Fruit fly (Drosophila melanogaster): ENCODE measurements around the gene spidey.

DNA sequence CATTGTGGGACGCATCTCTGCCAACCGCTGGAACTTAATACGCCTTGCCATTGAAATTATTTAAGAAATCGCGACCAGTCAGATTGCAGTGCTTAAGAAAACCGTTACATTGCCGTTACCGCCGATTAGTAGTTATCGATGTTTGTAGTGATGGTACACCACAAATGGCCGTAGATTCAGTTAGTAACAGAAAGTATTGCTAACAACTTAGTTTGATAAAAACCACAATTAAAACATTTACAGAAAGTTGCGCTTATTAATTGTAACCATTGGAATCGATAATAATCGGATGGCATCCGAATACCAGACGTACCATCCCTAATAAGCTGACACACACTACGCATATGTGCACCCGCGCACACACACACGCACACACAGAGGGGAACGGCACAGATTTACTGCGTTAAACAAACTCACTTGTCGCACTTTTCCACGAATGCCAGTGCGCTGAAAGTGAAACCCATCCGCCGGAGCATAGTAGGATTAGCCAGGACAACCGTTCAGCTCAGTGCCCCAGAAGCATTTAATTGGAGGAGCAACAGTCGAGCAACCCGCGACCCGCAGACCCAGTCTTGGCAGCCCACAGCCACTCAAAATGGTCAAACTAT lies 11.5 kb downstream of the spidey start, which contains the start of the genes hdm and Ykt6:
- TF ChIP-seq foxo (GFP tag; optimal IDR thresholded peaks at IDR 0.05) (peak in 1 of 2 experiments; percentile 87), OdsH (GFP tag; optimal IDR thresholded peaks at IDR 0.05) (peak; percentile 70), rgr (GFP tag; optimal IDR thresholded peaks at IDR 0.05) (peak; percentile 81), CG32264 (GFP tag; optimal IDR thresholded peaks at IDR 0.05) (peak; percentile 28), ey (GFP tag; optimal IDR thresholded peaks at IDR 0.05) (peak; percentile 77), br (GFP tag; optimal IDR thresholded peaks at IDR 0.05) (no peak), h (GFP tag; optimal IDR thresholded peaks at IDR 0.05) (peak; percentile 86), usp (GFP tag; optimal IDR thresholded peaks at IDR 0.05) (no peak), sv (GFP tag; optimal IDR thresholded peaks at IDR 0.05) (peak; percentile 67), pan (optimal IDR thresholded peaks at IDR 0.05) (no peak), Jra (GFP tag; optimal IDR thresholded peaks at IDR 0.05) (peak; percentile 93)

All from whole organism, wandering third instar larva.